Worm (Caenorhabditis elegans): ENCODE data around the gene C53A5.17.
A peak's percentile ranks its signal among the peaks of the same experiment; 100 is the strongest.

ce11 chrV:14498204-14498603 lies 22.7 kb downstream of the C53A5.17 start:
- TF ChIP-seq tbx-8 (GFP tag; optimal IDR thresholded peaks at IDR 0.05) (no peak), nhr-237 (tag; optimal IDR thresholded peaks at IDR 0.05) (no peak), snpc-4 (tag; optimal IDR thresholded peaks at IDR 0.05) (no peak), elt-1 (tag; optimal IDR thresholded peaks at IDR 0.05; ENCODE audit: borderline replicate concordance, insufficient read depth) (no peak), mep-1 (tag; optimal IDR thresholded peaks at IDR 0.05) (peak; percentile 52), pha-4 (tag; optimal IDR thresholded peaks at IDR 0.05) (no peak)
